Fruit fly (Drosophila melanogaster) whole organism, adult: ENCODE data around the gene CG8765.

Source experiments
- CG11617 ChIP-seq: fragments of 200-800 bp; sonication (Bioruptor generic); optimal IDR thresholded peaks from 2 replicates; lab custom pipeline; 2017; ENCODE audit warnings: mild to moderate bottlenecking, missing biosample characterization, missing genetic modification reagents, missing genetic modification characterization
- CG1620 ChIP-seq: fragments of 200-800 bp; sonication (Bioruptor generic); optimal IDR thresholded peaks from 2 replicates; lab custom pipeline; 2016; ENCODE audit warnings: missing biosample characterization, missing genetic modification characterization
- CG33017 ChIP-seq: fragments of 200-800 bp; sonication (Bioruptor generic); optimal IDR thresholded peaks from 2 replicates; lab custom pipeline; 2018; ENCODE audit warnings: missing biosample characterization, mild to moderate bottlenecking, missing genetic modification characterization, moderate library complexity
- CG5204 ChIP-seq: fragments of 200-800 bp; sonication (Bioruptor generic); optimal IDR thresholded peaks from 2 replicates; lab custom pipeline; 2016; ENCODE audit warnings: missing biosample characterization, missing genetic modification characterization
- CG7045 ChIP-seq: fragments of 200-800 bp; sonication (Bioruptor generic); optimal IDR thresholded peaks from 2 replicates; lab custom pipeline; 2017; ENCODE audit warnings: missing biosample characterization, mild to moderate bottlenecking, missing genetic modification characterization
- Clk ChIP-seq: fragments of 200-800 bp; sonication (Bioruptor generic); optimal IDR thresholded peaks from 2 replicates; lab custom pipeline; 2017; ENCODE audit warnings: missing biosample characterization, missing genetic modification characterization
- cnc ChIP-seq, 2 experiments: fragments of >200 bp; optimal IDR thresholded peaks; 2 replicates each; lab custom pipeline; 2017
- tj ChIP-seq: fragments of 200-800 bp; sonication (Bioruptor generic); optimal IDR thresholded peaks from 3 replicates; lab custom pipeline; 2017; ENCODE audit warnings: missing biosample characterization, mild to moderate bottlenecking, missing genetic modification characterization, moderate library complexity

dm6 chr3L:19653470-19653869 lies 33.7 kb downstream of the CG8765 start:
- no peak for TF ChIP-seq CG7045 (GFP tag; lab: Kevin White, UChicago)
- no peak for TF ChIP-seq tj (GFP tag; lab: Kevin White, UChicago)
- TF ChIP-seq CG1620 (GFP tag; lab: Kevin White, UChicago) = no peak
- no peak for TF ChIP-seq CG11617 (GFP tag; lab: Kevin White, UChicago)
- TF ChIP-seq CG5204 (GFP tag; lab: Kevin White, UChicago) = no peak
- TF ChIP-seq cnc (optimal IDR thresholded peaks at IDR 0.05; lab: Kevin White, UChicago) = no peak
- no peak for TF ChIP-seq CG33017 (tag; lab: Kevin White, UChicago)
- TF ChIP-seq Clk = no peak
